Comparison of ENCODE assay signal across 1 fruit fly cellular context in the genomic region with DNA sequence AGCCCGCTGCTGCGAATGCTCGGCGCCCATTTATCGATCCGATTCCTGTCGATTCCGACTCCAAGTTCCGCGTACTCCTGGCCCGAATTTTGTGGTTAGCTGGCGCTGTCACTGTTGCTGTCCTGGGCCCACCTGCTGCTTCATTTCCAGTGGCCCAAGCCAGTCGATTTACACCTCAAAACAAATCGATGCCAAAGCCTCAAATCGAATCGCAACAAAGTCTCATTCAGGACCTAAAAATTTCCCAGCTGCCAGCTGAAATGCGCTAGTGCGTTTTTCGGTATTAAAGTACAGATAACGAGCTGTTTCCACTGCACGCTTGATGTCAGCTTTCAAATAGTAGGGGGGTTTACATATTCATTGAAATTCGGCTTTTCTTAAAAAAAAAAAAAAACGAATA.
A peak's percentile ranks its signal among the peaks of the same experiment; 100 is the strongest.
TF ChIP-seq lines count a peak whose summit lies in the region.

Gene BORCS5 (minus strand): TSS at position 263 of the 400 bp plus-strand sequence.

TF ChIP-seq in whole organism, embryonic, 481 proteins besides CTCF, POLR2A, EP300 and RAD21 (continued from another document and continues in another):
- TF ChIP-seq CG17912 (GFP tag; optimal IDR thresholded peaks at IDR 0.05; lab: Kevin White, UChicago) (no peak), pb (GFP tag; optimal IDR thresholded peaks at IDR 0.05; lab: Kevin White, UChicago) (no peak), TFAM (GFP tag; optimal IDR thresholded peaks at IDR 0.05; lab: Kevin White, UChicago) (no peak), CG11696 (GFP tag; IDR thresholded peaks at IDR 0.05; lab: Robert Waterston, UW) (no peak), CG5245 (GFP tag; optimal IDR thresholded peaks at IDR 0.05; lab: Kevin White, UChicago) (no peak), caup (GFP tag; optimal IDR thresholded peaks at IDR 0.05; lab: Kevin White, UChicago; ENCODE audit: severe bottlenecking) (no peak), Chrac-16 (GFP tag; optimal IDR thresholded peaks at IDR 0.05; lab: Kevin White, UChicago) (no peak), pum (GFP tag; optimal IDR thresholded peaks at IDR 0.05; lab: Kevin White, UChicago) (no peak), insv (GFP tag; optimal IDR thresholded peaks at IDR 0.05; lab: Kevin White, UChicago) (no peak), kay (GFP tag; optimal IDR thresholded peaks at IDR 0.05; lab: Kevin White, UChicago) (no peak), CG4404 (GFP tag; IDR thresholded peaks at IDR 0.05; lab: Robert Waterston, UW) (no peak), CG32772 (GFP tag; IDR thresholded peaks at IDR 0.05; lab: Robert Waterston, UW) (no peak), E2f2 (GFP tag; IDR thresholded peaks at IDR 0.05; lab: Robert Waterston, UW) (0 out of 2 replicates have a peak, but pooled peaks have one; percentile 18), CG34376 (GFP tag; optimal IDR thresholded peaks at IDR 0.05; lab: Kevin White, UChicago) (no peak), zen2 (GFP tag; IDR thresholded peaks at IDR 0.05; lab: Robert Waterston, UW; ENCODE audit: partially characterized antibody) (no peak), mld (GFP tag; IDR thresholded peaks at IDR 0.05; lab: Robert Waterston, UW; ENCODE audit: partially characterized antibody) (no peak), CG6765 (GFP tag; optimal IDR thresholded peaks at IDR 0.05; lab: Kevin White, UChicago) (no peak), dysf (GFP tag; IDR thresholded peaks at IDR 0.05; lab: Robert Waterston, UW) (0 out of 3 replicates have a peak, but pooled peaks have one; percentile 15), Side (GFP tag; optimal IDR thresholded peaks at IDR 0.05; lab: Kevin White, UChicago) (no peak), CG13624 (GFP tag; optimal IDR thresholded peaks at IDR 0.05; lab: Kevin White, UChicago) (no peak), CG7786 (GFP tag; optimal IDR thresholded peaks at IDR 0.05; lab: Kevin White, UChicago) (no peak), cwo (GFP tag; optimal IDR thresholded peaks at IDR 0.05; lab: Kevin White, UChicago) (no peak), trem (tag; optimal IDR thresholded peaks at IDR 0.05; lab: Kevin White, UChicago) (peak; percentile 2), CoRest (tag; optimal IDR thresholded peaks at IDR 0.05; lab: Kevin White, UChicago) (no peak), ap (GFP tag; IDR thresholded peaks at IDR 0.05; lab: Robert Waterston, UW) (no peak), CG13424 (tag; optimal IDR thresholded peaks at IDR 0.05; lab: Kevin White, UChicago) (no peak), CG9437 (GFP tag; optimal IDR thresholded peaks at IDR 0.05; lab: Kevin White, UChicago) (no peak), CG42726 (GFP tag; IDR thresholded peaks at IDR 0.05; lab: Robert Waterston, UW; ENCODE audit: partially characterized antibody) (no peak), br (optimal IDR thresholded peaks at IDR 0.05; lab: Kevin White, UChicago) (no peak), CG10147 (GFP tag; optimal IDR thresholded peaks at IDR 0.05; lab: Kevin White, UChicago) (no peak), repo (GFP tag; optimal IDR thresholded peaks at IDR 0.05; lab: Kevin White, UChicago) (no peak), CG12071 (GFP tag; optimal IDR thresholded peaks at IDR 0.05; lab: Kevin White, UChicago) (no peak), Myb (GFP tag; optimal IDR thresholded peaks at IDR 0.05; lab: Kevin White, UChicago) (no peak), run (tag; optimal IDR thresholded peaks at IDR 0.05; lab: Kevin White, UChicago) (no peak), CG32532 (GFP tag; IDR thresholded peaks at IDR 0.05; lab: Robert Waterston, UW) (peak; percentile 22; the same call in 1 of the 2 replicates), Fer1 (GFP tag; optimal IDR thresholded peaks at IDR 0.05; lab: Kevin White, UChicago) (no peak), CG15073 (GFP tag; optimal IDR thresholded peaks at IDR 0.05; lab: Kevin White, UChicago) (no peak), knrl (GFP tag; IDR thresholded peaks at IDR 0.05; lab: Robert Waterston, UW; ENCODE audit: partially characterized antibody) (no peak), sens (GFP tag; lab: Kevin White, UChicago) (no peak), ems (GFP tag; optimal IDR thresholded peaks at IDR 0.05; lab: Kevin White, UChicago) (no peak), stwl (tag; optimal IDR thresholded peaks at IDR 0.05; lab: Kevin White, UChicago) (peak; percentile 41), Gug (GFP tag; IDR thresholded peaks at IDR 0.05; lab: Robert Waterston, UW) (no peak), Adf1 (GFP tag; IDR thresholded peaks at IDR 0.05; lab: Robert Waterston, UW) (no peak), HmgZ (tag; optimal IDR thresholded peaks at IDR 0.05; lab: Kevin White, UChicago) (no peak), hbn (GFP tag; IDR thresholded peaks at IDR 0.05; lab: Robert Waterston, UW; ENCODE audit: partially characterized antibody) (no peak), da (GFP tag; optimal IDR thresholded peaks at IDR 0.05; lab: Kevin White, UChicago) (no peak), CG31365 (tag; optimal IDR thresholded peaks at IDR 0.05; lab: Kevin White, UChicago) (no peak), slbo (GFP tag; IDR thresholded peaks at IDR 0.05; lab: Robert Waterston, UW) (peak; percentile 46), pzg (GFP tag; optimal IDR thresholded peaks at IDR 0.05; lab: Kevin White, UChicago) (peak; percentile 47), CG2712 (tag; optimal IDR thresholded peaks at IDR 0.05; lab: Kevin White, UChicago) (no peak), pita (GFP tag; optimal IDR thresholded peaks at IDR 0.05; lab: Kevin White, UChicago) (no peak), pros (GFP tag; optimal IDR thresholded peaks at IDR 0.05; lab: Kevin White, UChicago) (no peak), BEAF-32 (GFP tag; optimal IDR thresholded peaks at IDR 0.05; lab: Kevin White, UChicago) (peak; percentile 33), CG2120 (GFP tag; optimal IDR thresholded peaks at IDR 0.05; lab: Kevin White, UChicago) (peak; percentile 1), kni (GFP tag; optimal IDR thresholded peaks at IDR 0.05; lab: Kevin White, UChicago) (no peak), ato (GFP tag; IDR thresholded peaks at IDR 0.05; lab: Robert Waterston, UW; ENCODE audit: partially characterized antibody) (no peak), Spps (tag; optimal IDR thresholded peaks at IDR 0.05; lab: Kevin White, UChicago) (no peak), CG4730 (GFP tag; IDR thresholded peaks at IDR 0.05; lab: Robert Waterston, UW) (no peak), lov (optimal IDR thresholded peaks at IDR 0.05; lab: Kevin White, UChicago) (no peak), lov (GFP tag; IDR thresholded peaks at IDR 0.05; lab: Robert Waterston, UW) (no peak), CG9932 (GFP tag; IDR thresholded peaks at IDR 0.05; lab: Robert Waterston, UW) (no peak; the same call in 1 of the 2 replicates), CG1024 (GFP tag; IDR thresholded peaks at IDR 0.05; lab: Robert Waterston, UW) (peak; percentile 47), CG18011 (GFP tag; optimal IDR thresholded peaks at IDR 0.05; lab: Kevin White, UChicago) (no peak), CG11085 (GFP tag; IDR thresholded peaks at IDR 0.05; lab: Robert Waterston, UW) (no peak), CG17802 (tag; optimal IDR thresholded peaks at IDR 0.05; lab: Kevin White, UChicago) (peak; percentile 84), Doc3 (GFP tag; IDR thresholded peaks at IDR 0.05; lab: Robert Waterston, UW; ENCODE audit: partially characterized antibody) (no peak), CG10565 (GFP tag; optimal IDR thresholded peaks at IDR 0.05; lab: Kevin White, UChicago) (no peak), Stat92E (GFP tag; optimal IDR thresholded peaks at IDR 0.05; lab: Kevin White, UChicago) (no peak), ab (GFP tag; optimal IDR thresholded peaks at IDR 0.05; lab: Kevin White, UChicago) (no peak), C15 (GFP tag; IDR thresholded peaks at IDR 0.05; lab: Robert Waterston, UW) (no peak), CG4707 (GFP tag; optimal IDR thresholded peaks at IDR 0.05; lab: Kevin White, UChicago) (no peak), zfh1 (GFP tag; IDR thresholded peaks at IDR 0.05; lab: Robert Waterston, UW) (no peak), kah (GFP tag; optimal IDR thresholded peaks at IDR 0.05; lab: Kevin White, UChicago) (no peak), CG1529 (GFP tag; optimal IDR thresholded peaks at IDR 0.05; lab: Kevin White, UChicago) (no peak), luna (GFP tag; optimal IDR thresholded peaks at IDR 0.05; lab: Kevin White, UChicago) (no peak), Oaz (GFP tag; IDR thresholded peaks at IDR 0.05; lab: Robert Waterston, UW) (no peak), jigr1 (GFP tag; IDR thresholded peaks at IDR 0.05; lab: Robert Waterston, UW) (no peak), CG16779 (GFP tag; IDR thresholded peaks at IDR 0.05; lab: Robert Waterston, UW) (no peak), CG31441 (GFP tag; IDR thresholded peaks at IDR 0.05; lab: Robert Waterston, UW) (no peak), Nf-YA (GFP tag; IDR thresholded peaks at IDR 0.05; lab: Robert Waterston, UW) (no peak), CG2199 (GFP tag; IDR thresholded peaks at IDR 0.05; lab: Robert Waterston, UW) (no peak), onecut (GFP tag; IDR thresholded peaks at IDR 0.05; lab: Robert Waterston, UW) (peak; percentile 70), Mes4 (GFP tag; optimal IDR thresholded peaks at IDR 0.05; lab: Kevin White, UChicago) (no peak), sisA (GFP tag; IDR thresholded peaks at IDR 0.05; lab: Robert Waterston, UW) (no peak), Med (GFP tag; lab: Kevin White, UChicago) (peak; percentile 51), odd (GFP tag; optimal IDR thresholded peaks at IDR 0.05; lab: Kevin White, UChicago) (no peak), Gsc (GFP tag; IDR thresholded peaks at IDR 0.05; lab: Robert Waterston, UW) (no peak), crp (GFP tag; optimal IDR thresholded peaks at IDR 0.05; lab: Kevin White, UChicago) (peak in 1 of 2 experiments; percentile 54), dati (GFP tag; IDR thresholded peaks at IDR 0.05; lab: Robert Waterston, UW) (no peak), CG2202 (tag; optimal IDR thresholded peaks at IDR 0.05; lab: Kevin White, UChicago) (no peak), nom (GFP tag; optimal IDR thresholded peaks at IDR 0.05; lab: Kevin White, UChicago) (no peak), CG4424 (GFP tag; optimal IDR thresholded peaks at IDR 0.05; lab: Kevin White, UChicago) (no peak), lab (GFP tag; optimal IDR thresholded peaks at IDR 0.05; lab: Kevin White, UChicago) (no peak), Dll (GFP tag; IDR thresholded peaks at IDR 0.05; lab: Robert Waterston, UW; ENCODE audit: partially characterized antibody) (0 out of 4 replicates have a peak, but pooled peaks have one; percentile 12), HLH4C (GFP tag; IDR thresholded peaks at IDR 0.05; lab: Robert Waterston, UW; ENCODE audit: partially characterized antibody) (no peak), peb (GFP tag; IDR thresholded peaks at IDR 0.05; lab: Robert Waterston, UW) (no peak), Ada2b (GFP tag; IDR thresholded peaks at IDR 0.05; lab: Robert Waterston, UW) (no peak), slou (GFP tag; optimal IDR thresholded peaks at IDR 0.05; lab: Kevin White, UChicago) (no peak), Asciz (GFP tag; optimal IDR thresholded peaks at IDR 0.05; lab: Kevin White, UChicago) (no peak), tx (GFP tag; optimal IDR thresholded peaks at IDR 0.05; lab: Kevin White, UChicago) (no peak), H15 (GFP tag; IDR thresholded peaks at IDR 0.05; lab: Robert Waterston, UW) (no peak), Dp (GFP tag; optimal IDR thresholded peaks at IDR 0.05; lab: Kevin White, UChicago) (peak; percentile 20), cato (GFP tag; optimal IDR thresholded peaks at IDR 0.05; lab: Kevin White, UChicago; ENCODE audit: borderline replicate concordance) (no peak), fd96Cb (tag; optimal IDR thresholded peaks at IDR 0.05; lab: Kevin White, UChicago) (no peak), sr (GFP tag; IDR thresholded peaks at IDR 0.05; lab: Robert Waterston, UW) (no peak), sens-2 (GFP tag; IDR thresholded peaks at IDR 0.05; lab: Robert Waterston, UW) (no peak), al (GFP tag; IDR thresholded peaks at IDR 0.05; lab: Robert Waterston, UW) (no peak), CG6791 (GFP tag; IDR thresholded peaks at IDR 0.05; lab: Robert Waterston, UW; ENCODE audit: partially characterized antibody) (no peak), CG8944 (GFP tag; optimal IDR thresholded peaks at IDR 0.05; lab: Kevin White, UChicago) (no peak), Nf-YB (GFP tag; optimal IDR thresholded peaks at IDR 0.05; lab: Kevin White, UChicago) (no peak), CG12942 (GFP tag; optimal IDR thresholded peaks at IDR 0.05; lab: Kevin White, UChicago) (no peak), CG8765 (GFP tag; IDR thresholded peaks at IDR 0.05; lab: Robert Waterston, UW) (no peak), ATbp (GFP tag; optimal IDR thresholded peaks at IDR 0.05; lab: Kevin White, UChicago) (no peak), CG14965 (GFP tag; optimal IDR thresholded peaks at IDR 0.05; lab: Kevin White, UChicago; ENCODE audit: borderline replicate concordance) (no peak), Hsf (GFP tag; optimal IDR thresholded peaks at IDR 0.05; lab: Kevin White, UChicago) (peak; percentile 2), Kr (GFP tag; optimal IDR thresholded peaks at IDR 0.05; lab: Kevin White, UChicago) (no peak), YL-1 (GFP tag; optimal IDR thresholded peaks at IDR 0.05; lab: Kevin White, UChicago) (peak; percentile 19), wor (GFP tag; IDR thresholded peaks at IDR 0.05; lab: Robert Waterston, UW) (no peak), CG33213 (GFP tag; optimal IDR thresholded peaks at IDR 0.05; lab: Kevin White, UChicago) (no peak), CG6272 (GFP tag; IDR thresholded peaks at IDR 0.05; lab: Robert Waterston, UW) (no peak), Blimp-1 (GFP tag; optimal IDR thresholded peaks at IDR 0.05; lab: Kevin White, UChicago) (no peak), CG10267 (tag; optimal IDR thresholded peaks at IDR 0.05; lab: Kevin White, UChicago) (peak; percentile 1), gfzf (GFP tag; optimal IDR thresholded peaks at IDR 0.05; lab: Kevin White, UChicago) (peak; percentile 77), sug (tag; optimal IDR thresholded peaks at IDR 0.05; lab: Kevin White, UChicago) (no peak), gsb (GFP tag; IDR thresholded peaks at IDR 0.05; lab: Robert Waterston, UW) (no peak), ase (GFP tag; IDR thresholded peaks at IDR 0.05; lab: Robert Waterston, UW) (no peak), CG8290 (GFP tag; optimal IDR thresholded peaks at IDR 0.05; lab: Kevin White, UChicago) (no peak), CG8290 (tag; optimal IDR thresholded peaks at IDR 0.05; lab: Kevin White, UChicago) (no peak), CG34422 (GFP tag; IDR thresholded peaks at IDR 0.05; lab: Robert Waterston, UW) (no peak), CG10431 (GFP tag; optimal IDR thresholded peaks at IDR 0.05; lab: Kevin White, UChicago) (no peak), HLH3B (GFP tag; IDR thresholded peaks at IDR 0.05; lab: Robert Waterston, UW) (no peak), CG16813 (GFP tag; IDR thresholded peaks at IDR 0.05; lab: Robert Waterston, UW; ENCODE audit: partially characterized antibody) (no peak), CG9876 (GFP tag; optimal IDR thresholded peaks at IDR 0.05; lab: Kevin White, UChicago) (no peak)
